Fruit fly (Drosophila melanogaster) whole organism, embryonic: ENCODE measurements around the gene Cyp28c1.

Experiments
- CG10979 ChIP-seq: fragments of 200-800 bp; sonication (Bioruptor generic); optimal IDR thresholded peaks from 2 replicates; lab custom pipeline; 2018; ENCODE audit warnings: missing biosample characterization, mild to moderate bottlenecking, missing genetic modification characterization, moderate library complexity
- CG12155 ChIP-seq: fragments of 200-800 bp; sonication (Bioruptor generic); optimal IDR thresholded peaks from 3 replicates; lab custom pipeline; 2016; ENCODE audit warnings: missing biosample characterization, missing genetic modification characterization
- CG12219 ChIP-seq: fragments of 200-800 bp; sonication (Bioruptor generic); optimal IDR thresholded peaks from 3 replicates; lab custom pipeline; 2018; ENCODE audit warnings: missing biosample characterization, mild to moderate bottlenecking, missing genetic modification characterization
- CG1233 ChIP-seq: fragments of 200-800 bp; sonication (Bioruptor generic); optimal IDR thresholded peaks from 4 replicates; lab custom pipeline; 2018; ENCODE audit warnings: missing biosample characterization, mild to moderate bottlenecking, missing genetic modification characterization
- CG13424 ChIP-seq: fragments of 200-800 bp; sonication (Bioruptor generic); optimal IDR thresholded peaks from 2 replicates; lab custom pipeline; 2019; ENCODE audit warnings: missing biosample characterization, mild to moderate bottlenecking, missing genetic modification characterization, moderate library complexity
- CG14050 ChIP-seq: fragments of 200-800 bp; sonication (Bioruptor generic); IDR thresholded peaks from 3 replicates; pipeline ENCODE4 v1.3.6; 2022; ENCODE audit warnings: missing biosample characterization, missing genetic modification characterization
- CG14710 ChIP-seq: fragments of 200-800 bp; sonication (Bioruptor generic); optimal IDR thresholded peaks from 3 replicates; lab custom pipeline; 2019; ENCODE audit warnings: missing biosample characterization, mild to moderate bottlenecking, missing genetic modification characterization, moderate library complexity
- CG15601 ChIP-seq: fragments of 200-800 bp; sonication (Bioruptor generic); optimal IDR thresholded peaks from 3 replicates; lab custom pipeline; 2019; ENCODE audit warnings: missing biosample characterization, mild to moderate bottlenecking, missing genetic modification characterization, moderate library complexity
- CG17186 ChIP-seq: fragments of 200-800 bp; sonication (Bioruptor generic); optimal IDR thresholded peaks from 3 replicates; lab custom pipeline; 2017; ENCODE audit warnings: missing biosample characterization, missing genetic modification reagents, missing genetic modification characterization
- CG17385 ChIP-seq: fragments of 200-800 bp; sonication (Bioruptor generic); optimal IDR thresholded peaks from 3 replicates; lab custom pipeline; 2018; ENCODE audit warnings: missing biosample characterization, mild to moderate bottlenecking, missing genetic modification characterization
- CG3847 ChIP-seq: fragments of 200-800 bp; sonication (Bioruptor generic); IDR thresholded peaks from 2 replicates; pipeline ENCODE4 v1.3.6; 2022; ENCODE audit warnings: missing biosample characterization, missing genetic modification characterization
- CG4707 ChIP-seq: fragments of 200-800 bp; sonication (Bioruptor generic); optimal IDR thresholded peaks from 2 replicates; lab custom pipeline; 2018; ENCODE audit warnings: missing biosample characterization, mild to moderate bottlenecking, missing genetic modification characterization, moderate library complexity
- CG6689 ChIP-seq: fragments of 200-800 bp; sonication (Bioruptor generic); IDR thresholded peaks from 2 replicates; pipeline ENCODE4 v1.3.6; 2022; ENCODE audit warnings: missing biosample characterization, missing genetic modification characterization
- CG7372 ChIP-seq: fragments of 200-800 bp; sonication (Bioruptor generic); IDR thresholded peaks from 2 replicates; pipeline ENCODE4 v1.3.6; 2022; ENCODE audit warnings: missing biosample characterization, missing genetic modification characterization
- CG7928 ChIP-seq: fragments of 200-800 bp; sonication (Bioruptor generic); optimal IDR thresholded peaks from 2 replicates; lab custom pipeline; 2017; ENCODE audit warnings: missing biosample characterization, mild to moderate bottlenecking, missing genetic modification characterization
- CG8944 ChIP-seq: fragments of 200-800 bp; sonication (Bioruptor generic); optimal IDR thresholded peaks from 3 replicates; lab custom pipeline; 2016; ENCODE audit warnings: missing biosample characterization, missing genetic modification characterization
- CG9932 ChIP-seq: fragments of 200-800 bp; sonication (Bioruptor generic); IDR thresholded peaks from 2 replicates; pipeline ENCODE4 v1.3.6; 2022; ENCODE audit warnings: missing biosample characterization, missing genetic modification characterization
- Dek ChIP-seq: fragments of 200-800 bp; sonication (Bioruptor generic); optimal IDR thresholded peaks from 3 replicates; lab custom pipeline; 2019; ENCODE audit warnings: missing biosample characterization, mild to moderate bottlenecking, missing genetic modification characterization, moderate library complexity
- Dip3 ChIP-seq: fragments of 200-800 bp; sonication (Bioruptor generic); optimal IDR thresholded peaks from 3 replicates; lab custom pipeline; 2016; ENCODE audit warnings: missing biosample characterization, missing genetic modification characterization
- E2f2 ChIP-seq: fragments of 200-800 bp; sonication (Bioruptor generic); IDR thresholded peaks from 2 replicates; pipeline ENCODE4 v1.3.6; 2022; ENCODE audit warnings: missing biosample characterization, missing genetic modification characterization
- Hmr ChIP-seq: fragments of 200-800 bp; sonication (Bioruptor generic); optimal IDR thresholded peaks from 3 replicates; lab custom pipeline; 2017; ENCODE audit warnings: mild to moderate bottlenecking, missing biosample characterization, missing genetic modification reagents, missing genetic modification characterization
- Hmx ChIP-seq: fragments of 200-800 bp; sonication (Bioruptor generic); optimal IDR thresholded peaks from 2 replicates; lab custom pipeline; 2016; ENCODE audit warnings: missing biosample characterization, missing genetic modification characterization
- Hr51 ChIP-seq, 2 experiments: fragments of 200-800 bp; sonication (Bioruptor generic); optimal IDR thresholded peaks; 2 replicates in 1 of 2; 3 replicates in 1 of 2; lab custom pipeline; 2016 to 2018; ENCODE audit warnings: missing biosample characterization in 2 of 2, missing genetic modification characterization in 2 of 2, mild to moderate bottlenecking in 1 of 2, moderate library complexity in 1 of 2
- Myb ChIP-seq: fragments of 200-800 bp; sonication (Bioruptor generic); optimal IDR thresholded peaks from 2 replicates; lab custom pipeline; 2016; ENCODE audit warnings: missing biosample characterization, missing genetic modification characterization
- Optix ChIP-seq: fragments of 200-800 bp; sonication (Bioruptor generic); IDR thresholded peaks from 3 replicates; pipeline ENCODE4 v1.3.6; 2022; ENCODE audit warnings: missing biosample characterization, missing genetic modification characterization
- Sox102F ChIP-seq: fragments of 200-800 bp; sonication (Bioruptor generic); optimal IDR thresholded peaks from 2 replicates; lab custom pipeline; 2018; ENCODE audit warnings: missing biosample characterization, mild to moderate bottlenecking, missing genetic modification characterization, moderate library complexity
- Sry-β ChIP-seq: fragments of 200-800 bp; sonication (Bioruptor generic); optimal IDR thresholded peaks from 2 replicates; lab custom pipeline; 2018; ENCODE audit warnings: missing biosample characterization, mild to moderate bottlenecking, missing genetic modification characterization, moderate library complexity
- Ssrp ChIP-seq: fragments of 200-800 bp; sonication (Bioruptor generic); optimal IDR thresholded peaks from 2 replicates; lab custom pipeline; 2018; ENCODE audit warnings: missing biosample characterization, mild to moderate bottlenecking, missing genetic modification characterization, moderate library complexity
- ab ChIP-seq: fragments of 200-800 bp; sonication (Bioruptor generic); optimal IDR thresholded peaks from 2 replicates; lab custom pipeline; 2016; ENCODE audit warnings: missing biosample characterization, missing genetic modification characterization
- ato ChIP-seq: fragments of 200-800 bp; sonication (Bioruptor generic); IDR thresholded peaks from 2 replicates; pipeline ENCODE4 v1.3.6; 2022; ENCODE audit warnings: missing biosample characterization, missing genetic modification characterization; ENCODE audit not compliant: partially characterized antibody
- cato ChIP-seq: fragments of 200-800 bp; sonication (Bioruptor generic); optimal IDR thresholded peaks from 2 replicates; lab custom pipeline; 2016; ENCODE audit warnings: missing biosample characterization, missing genetic modification characterization, borderline replicate concordance
- da ChIP-seq: fragments of 200-800 bp; sonication (Bioruptor generic); optimal IDR thresholded peaks from 2 replicates; lab custom pipeline; 2016; ENCODE audit warnings: missing biosample characterization, missing genetic modification characterization
- dati ChIP-seq: fragments of 200-800 bp; sonication (Bioruptor generic); IDR thresholded peaks from 2 replicates; pipeline ENCODE4 v1.3.6; 2022; ENCODE audit warnings: missing biosample characterization, missing genetic modification characterization
- gt ChIP-seq: fragments of 200-800 bp; sonication (Bioruptor generic); IDR thresholded peaks from 2 replicates; pipeline ENCODE4 v1.3.6; 2022; ENCODE audit warnings: missing biosample characterization, missing genetic modification characterization
- jigr1 ChIP-seq: fragments of 200-800 bp; sonication (Bioruptor generic); IDR thresholded peaks from 3 replicates; pipeline ENCODE4 v1.3.6; 2022; ENCODE audit warnings: missing biosample characterization, missing genetic modification characterization
- luna ChIP-seq: fragments of 200-800 bp; sonication (Bioruptor generic); optimal IDR thresholded peaks from 2 replicates; lab custom pipeline; 2016; ENCODE audit warnings: missing biosample characterization, missing genetic modification characterization
- maf-S ChIP-seq: fragments of 200-800 bp; sonication (Bioruptor generic); optimal IDR thresholded peaks from 2 replicates; lab custom pipeline; 2016; ENCODE audit warnings: missing biosample characterization, missing genetic modification characterization
- nom ChIP-seq: fragments of 200-800 bp; sonication (Bioruptor generic); optimal IDR thresholded peaks from 2 replicates; lab custom pipeline; 2017; ENCODE audit warnings: missing biosample characterization, missing genetic modification characterization, mild to moderate bottlenecking, moderate library complexity, missing genetic modification reagents
- org-1 ChIP-seq: fragments of 200-800 bp; sonication (Bioruptor generic); optimal IDR thresholded peaks from 2 replicates; lab custom pipeline; 2017; ENCODE audit warnings: missing biosample characterization, missing genetic modification characterization
- phol ChIP-seq: fragments of 200-800 bp; sonication (Bioruptor generic); optimal IDR thresholded peaks from 3 replicates; lab custom pipeline; 2018; ENCODE audit warnings: missing biosample characterization, mild to moderate bottlenecking, missing genetic modification characterization, moderate library complexity
- ranshi ChIP-seq: fragments of 200-800 bp; sonication (Bioruptor generic); IDR thresholded peaks from 2 replicates; pipeline ENCODE4 v1.3.6; 2022; ENCODE audit warnings: missing biosample characterization, missing genetic modification characterization
- ro ChIP-seq: fragments of 200-800 bp; sonication (Bioruptor generic); IDR thresholded peaks from 2 replicates; pipeline ENCODE4 v1.3.6; 2022; ENCODE audit warnings: missing biosample characterization, missing genetic modification characterization
- row ChIP-seq: fragments of 200-800 bp; sonication (Bioruptor generic); IDR thresholded peaks from 3 replicates; pipeline ENCODE4 v1.3.6; 2022; ENCODE audit warnings: missing biosample characterization, missing genetic modification characterization
- sc ChIP-seq, 3 experiments: fragments of >200 bp in 2 of 3; fragments of 200-800 bp in 1 of 3; sonication (Bioruptor generic) in 1 of 3; optimal IDR thresholded peaks; 2 replicates in 2 of 3; 3 replicates in 1 of 3; lab custom pipeline; 2017; ENCODE audit warnings: mild to moderate bottlenecking in 1 of 3, missing biosample characterization in 1 of 3, missing genetic modification characterization in 1 of 3, missing genetic modification reagents in 1 of 3
- schlank ChIP-seq: fragments of 200-800 bp; sonication (Bioruptor generic); optimal IDR thresholded peaks from 2 replicates; lab custom pipeline; 2018; ENCODE audit warnings: missing biosample characterization, mild to moderate bottlenecking, missing genetic modification characterization
- stwl ChIP-seq: fragments of 200-800 bp; sonication (Bioruptor generic); optimal IDR thresholded peaks from 3 replicates; lab custom pipeline; 2018; ENCODE audit warnings: missing biosample characterization, mild to moderate bottlenecking, missing genetic modification characterization, moderate library complexity
- sug ChIP-seq: fragments of 200-800 bp; optimal IDR thresholded peaks from 2 replicates; lab custom pipeline; 2019; ENCODE audit warnings: missing biosample characterization, mild to moderate bottlenecking, missing genetic modification characterization, moderate library complexity
- tap ChIP-seq: fragments of 200-800 bp; optimal IDR thresholded peaks from 3 replicates; lab custom pipeline; 2019; ENCODE audit warnings: missing biosample characterization, mild to moderate bottlenecking, missing genetic modification characterization, moderate library complexity
- twi ChIP-seq: fragments of 200-800 bp; optimal IDR thresholded peaks from 2 replicates; lab custom pipeline; 2019; ENCODE audit warnings: missing biosample characterization, mild to moderate bottlenecking, missing genetic modification characterization, moderate library complexity

Cyp28c1 gene

dm6 chrX:11848507-11849264 lies 9.3 kb downstream of the Cyp28c1 start (continued):
- TF ChIP-seq CG6689 (GFP tag; lab: Robert Waterston, UW) (peak; percentile 40), Hr51 (GFP tag; optimal IDR thresholded peaks at IDR 0.05; lab: Kevin White, UChicago) (peak in 1 of 2 experiments; percentile 78), CG9932 (GFP tag; lab: Robert Waterston, UW) (peak; percentile 37), twi (tag; lab: Kevin White, UChicago) (no peak), CG12219 (GFP tag; lab: Kevin White, UChicago) (peak; percentile 15), CG8944 (GFP tag; lab: Kevin White, UChicago) (no peak), dati (GFP tag; lab: Robert Waterston, UW) (no peak), ranshi (no peak), CG13424 (peak; percentile 47), Myb (GFP tag; lab: Kevin White, UChicago) (no peak), Ssrp (tag; lab: Kevin White, UChicago) (no peak), da (GFP tag; lab: Kevin White, UChicago) (no peak), CG7928 (GFP tag; lab: Kevin White, UChicago) (no peak), sc (optimal IDR thresholded peaks at IDR 0.05; lab: Kevin White, UChicago) (no peak), sc (GFP tag; optimal IDR thresholded peaks at IDR 0.05; lab: Kevin White, UChicago) (no peak), CG1233 (GFP tag; lab: Kevin White, UChicago) (peak; percentile 16), row (peak; percentile 55), CG4707 (GFP tag; lab: Kevin White, UChicago) (no peak), CG14710 (tag; lab: Kevin White, UChicago) (no peak), stwl (tag; lab: Kevin White, UChicago) (no peak), phol (peak; percentile 58), CG17385 (GFP tag; lab: Kevin White, UChicago) (peak; percentile 25), Dip3 (GFP tag; lab: Kevin White, UChicago) (no peak), ab (GFP tag; lab: Kevin White, UChicago) (no peak), gt (GFP tag; lab: Robert Waterston, UW) (no peak), sug (no peak), Sry-β (no peak), nom (no peak), luna (GFP tag; lab: Kevin White, UChicago) (no peak), CG14050 (peak; percentile 35; the same call in 1 of the 3 replicates), tap (tag; lab: Kevin White, UChicago) (peak; percentile 50), CG12155 (GFP tag; lab: Kevin White, UChicago) (no peak), ro (GFP tag; lab: Robert Waterston, UW) (no peak), schlank (tag; lab: Kevin White, UChicago) (no peak), Hmx (no peak), Hmr (peak; percentile 45), maf-S (GFP tag; lab: Kevin White, UChicago) (no peak), CG10979 (tag; lab: Kevin White, UChicago) (peak; percentile 21), ato (no peak), CG15601 (no peak), Optix (no peak), CG3847 (GFP tag; lab: Robert Waterston, UW) (no peak), org-1 (GFP tag; lab: Kevin White, UChicago) (no peak), E2f2 (GFP tag; lab: Robert Waterston, UW) (no peak), cato (GFP tag; lab: Kevin White, UChicago) (no peak), Sox102F (GFP tag; lab: Kevin White, UChicago) (peak; percentile 79), CG7372 (GFP tag; lab: Robert Waterston, UW) (no peak), jigr1 (no peak), CG17186 (GFP tag; lab: Kevin White, UChicago) (no peak), Dek (peak; percentile 9)
